Fruit fly (Drosophila melanogaster): ENCODE results near the gene CG5112.

Gene CG5112

DNA sequence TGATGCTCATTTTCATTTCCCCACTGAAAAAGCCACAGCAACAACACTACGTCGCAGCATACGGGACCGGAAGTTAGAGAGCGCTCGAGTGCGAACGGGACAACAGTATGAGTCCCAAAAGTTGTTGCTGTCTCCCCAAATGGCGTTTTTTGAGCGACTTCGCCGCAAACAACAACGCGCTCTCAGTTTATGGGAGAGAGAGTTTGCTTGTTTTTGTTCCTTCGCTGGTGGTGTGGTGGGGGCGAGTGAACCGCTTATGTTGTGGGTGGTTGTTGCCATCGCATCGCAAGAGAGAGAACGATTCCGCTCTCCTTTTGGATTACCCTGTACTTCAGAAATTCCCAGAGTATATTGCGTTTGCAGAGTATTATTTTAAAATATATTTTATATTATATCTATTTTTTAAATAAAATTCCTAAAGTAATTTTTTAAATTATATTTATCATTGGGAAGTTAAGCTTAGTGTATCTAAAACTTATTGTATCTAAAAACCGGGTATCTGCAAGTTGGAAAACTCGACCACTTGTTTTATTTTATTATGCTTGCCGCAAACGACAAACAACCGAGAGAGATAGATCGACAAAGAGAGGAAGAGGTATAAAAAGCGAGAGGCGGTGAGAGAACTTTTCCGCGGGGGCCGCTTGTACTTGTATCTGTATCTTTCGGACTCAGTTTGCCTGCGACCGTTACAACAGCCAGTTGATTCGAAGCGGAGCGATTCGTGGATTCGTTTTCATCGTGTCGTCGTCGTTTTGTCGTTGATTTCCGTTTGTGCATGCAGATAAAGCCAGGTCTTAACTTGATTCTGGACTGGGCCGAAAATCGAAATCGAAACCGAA lies 24.4 kb downstream of the CG5112 start, which contains the start of gene msi (continued):
- TF ChIP-seq Hand (GFP tag; optimal IDR thresholded peaks at IDR 0.05), result peak; percentile 98
- peak; percentile 98 for TF ChIP-seq CG17385 (GFP tag; optimal IDR thresholded peaks at IDR 0.05)
- no peak for TF ChIP-seq NC2α (GFP tag; optimal IDR thresholded peaks at IDR 0.05)
- TF ChIP-seq tll (GFP tag; optimal IDR thresholded peaks at IDR 0.05), result peak in 1 of 2 experiments; percentile 65
- TF ChIP-seq gcm2 (GFP tag; optimal IDR thresholded peaks at IDR 0.05), result no peak
- TF ChIP-seq CG1024 (GFP tag; IDR thresholded peaks at IDR 0.05), result peak; percentile 95
- TF ChIP-seq MTF-1 (GFP tag; optimal IDR thresholded peaks at IDR 0.05; ENCODE audit: borderline replicate concordance), result peak; percentile 91
- peak; percentile 71 to 98 for TF ChIP-seq dpn (GFP tag; optimal IDR thresholded peaks at IDR 0.05)
- no peak for TF ChIP-seq CG2129 (GFP tag; IDR thresholded peaks at IDR 0.05; ENCODE audit: partially characterized antibody)
- TF ChIP-seq gem (tag; optimal IDR thresholded peaks at IDR 0.05), result peak; percentile 100
- peak; percentile 99 for TF ChIP-seq slbo (GFP tag; IDR thresholded peaks at IDR 0.05)
- TF ChIP-seq sqz (GFP tag; optimal IDR thresholded peaks at IDR 0.05), result peak; percentile 98
- TF ChIP-seq bowl (GFP tag; IDR thresholded peaks at IDR 0.05), result peak; percentile 96
- peak; percentile 99 for TF ChIP-seq fd3F (GFP tag; optimal IDR thresholded peaks at IDR 0.05)
- TF ChIP-seq CG2202 (tag; optimal IDR thresholded peaks at IDR 0.05), result peak; percentile 98
- peak; percentile 69 for TF ChIP-seq schlank (tag; optimal IDR thresholded peaks at IDR 0.05)
- no peak for TF ChIP-seq nerfin-2 (GFP tag; IDR thresholded peaks at IDR 0.05; ENCODE audit: partially characterized antibody)
- TF ChIP-seq CG7556 (GFP tag; optimal IDR thresholded peaks at IDR 0.05), result peak; percentile 100
- peak; percentile 99 for TF ChIP-seq CG11504 (tag; optimal IDR thresholded peaks at IDR 0.05)
- TF ChIP-seq CG1603 (tag; optimal IDR thresholded peaks at IDR 0.05), result peak; percentile 80
- peak; percentile 67 for TF ChIP-seq zfh2 (GFP tag; optimal IDR thresholded peaks at IDR 0.05)
- peak; percentile 99 for TF ChIP-seq salm (tag; optimal IDR thresholded peaks at IDR 0.05)
- TF ChIP-seq Ets65A (GFP tag), result peak; percentile 96
- TF ChIP-seq ato (GFP tag; IDR thresholded peaks at IDR 0.05; ENCODE audit: partially characterized antibody), result no peak; the same call in 1 of the 2 replicates
- peak; percentile 84 for TF ChIP-seq CG18011 (GFP tag; optimal IDR thresholded peaks at IDR 0.05)
- peak; percentile 54; the same call in 2 of the 3 replicates for TF ChIP-seq CG6791 (GFP tag; IDR thresholded peaks at IDR 0.05; ENCODE audit: partially characterized antibody)
- TF ChIP-seq Sox100B (GFP tag; optimal IDR thresholded peaks at IDR 0.05), result peak; percentile 100
- TF ChIP-seq CG4360 (GFP tag; IDR thresholded peaks at IDR 0.05), result peak; percentile 88
- peak; percentile 56 for TF ChIP-seq ac (GFP tag; optimal IDR thresholded peaks at IDR 0.05)
- TF ChIP-seq CG8281 (tag; optimal IDR thresholded peaks at IDR 0.05), result peak; percentile 94
- TF ChIP-seq grau (tag; optimal IDR thresholded peaks at IDR 0.05), result peak; percentile 99
- peak; percentile 95 for TF ChIP-seq chm (GFP tag; IDR thresholded peaks at IDR 0.05)
- peak; percentile 85 for TF ChIP-seq ham (GFP tag; IDR thresholded peaks at IDR 0.05)
- TF ChIP-seq odd (GFP tag; optimal IDR thresholded peaks at IDR 0.05), result peak; percentile 98
- TF ChIP-seq yki (optimal IDR thresholded peaks at IDR 0.05), result peak; percentile 54
- TF ChIP-seq crp (GFP tag; optimal IDR thresholded peaks at IDR 0.05), result peak in 1 of 2 experiments; percentile 69
- TF ChIP-seq klu (GFP tag; IDR thresholded peaks at IDR 0.05), result peak; percentile 98
- TF ChIP-seq MESR4 (GFP tag; optimal IDR thresholded peaks at IDR 0.05), result peak; percentile 26
- peak; percentile 91 for TF ChIP-seq CG8359 (GFP tag; optimal IDR thresholded peaks at IDR 0.05; ENCODE audit: borderline replicate concordance)
- TF ChIP-seq Atf-2 (GFP tag; optimal IDR thresholded peaks at IDR 0.05), result peak; percentile 68
- peak; percentile 52; the same call in 2 of the 3 replicates for TF ChIP-seq zen2 (GFP tag; IDR thresholded peaks at IDR 0.05; ENCODE audit: partially characterized antibody)
- TF ChIP-seq bab2 (GFP tag; optimal IDR thresholded peaks at IDR 0.05), result peak; percentile 81
- peak; percentile 71 for TF ChIP-seq slp2 (GFP tag; optimal IDR thresholded peaks at IDR 0.05)
- TF ChIP-seq CG3838 (GFP tag; optimal IDR thresholded peaks at IDR 0.05), result peak; percentile 84
- TF ChIP-seq CG6765 (GFP tag; optimal IDR thresholded peaks at IDR 0.05), result peak; percentile 95
- TF ChIP-seq p53 (GFP tag; optimal IDR thresholded peaks at IDR 0.05), result peak; percentile 37
- TF ChIP-seq CrebB (tag; optimal IDR thresholded peaks at IDR 0.05), result peak; percentile 95
